Fruit fly (Drosophila melanogaster) whole organism, embryonic: ENCODE data around the gene stumps.

Experiments
- Atf3 ChIP-seq: fragments of 200-800 bp; sonication (Bioruptor generic); optimal IDR thresholded peaks from 3 replicates; lab custom pipeline; 2016; ENCODE audit warnings: missing biosample characterization, missing genetic modification characterization
- B-H1 ChIP-seq: fragments of 200-800 bp; sonication (Bioruptor generic); IDR thresholded peaks from 3 replicates; pipeline ENCODE4 v1.3.6; 2022; ENCODE audit warnings: missing biosample characterization, missing genetic modification characterization
- Bdp1 ChIP-seq: fragments of 200-800 bp; sonication (Bioruptor generic); optimal IDR thresholded peaks from 3 replicates; lab custom pipeline; 2016; ENCODE audit warnings: missing biosample characterization, missing genetic modification characterization
- Bgb ChIP-seq: fragments of 200-800 bp; sonication (Bioruptor generic); IDR thresholded peaks from 2 replicates; pipeline ENCODE4 v1.3.6; 2022; ENCODE audit warnings: missing biosample characterization, missing genetic modification characterization; ENCODE audit not compliant: partially characterized antibody
- CG10147 ChIP-seq: fragments of 200-800 bp; sonication (Bioruptor generic); optimal IDR thresholded peaks from 2 replicates; lab custom pipeline; 2019; ENCODE audit warnings: missing biosample characterization, mild to moderate bottlenecking, missing genetic modification characterization, moderate library complexity
- CG10565 ChIP-seq: fragments of 200-800 bp; sonication (Bioruptor generic); optimal IDR thresholded peaks from 3 replicates; lab custom pipeline; 2016; ENCODE audit warnings: missing biosample characterization, mild to moderate bottlenecking, missing genetic modification characterization
- CG11560 ChIP-seq: fragments of 200-800 bp; sonication (Bioruptor generic); IDR thresholded peaks from 3 replicates; pipeline ENCODE4 v1.3.6; 2022; ENCODE audit warnings: missing biosample characterization, missing genetic modification characterization
- CG1233 ChIP-seq: fragments of 200-800 bp; sonication (Bioruptor generic); optimal IDR thresholded peaks from 4 replicates; lab custom pipeline; 2018; ENCODE audit warnings: missing biosample characterization, mild to moderate bottlenecking, missing genetic modification characterization
- CG13424 ChIP-seq: fragments of 200-800 bp; sonication (Bioruptor generic); optimal IDR thresholded peaks from 2 replicates; lab custom pipeline; 2019; ENCODE audit warnings: missing biosample characterization, mild to moderate bottlenecking, missing genetic modification characterization, moderate library complexity
- CG1647 ChIP-seq: fragments of 200-800 bp; sonication (Bioruptor generic); optimal IDR thresholded peaks from 3 replicates; lab custom pipeline; 2016; ENCODE audit warnings: missing biosample characterization, missing genetic modification characterization
- CG16815 ChIP-seq: fragments of 200-800 bp; sonication (Bioruptor generic); optimal IDR thresholded peaks from 3 replicates; lab custom pipeline; 2017; ENCODE audit warnings: missing biosample characterization, mild to moderate bottlenecking, missing genetic modification characterization
- CG17359 ChIP-seq: fragments of 200-800 bp; sonication (Bioruptor generic); optimal IDR thresholded peaks from 3 replicates; lab custom pipeline; 2018; ENCODE audit warnings: missing biosample characterization, mild to moderate bottlenecking, missing genetic modification characterization, moderate library complexity
- CG1792 ChIP-seq: fragments of 200-800 bp; sonication (Bioruptor generic); optimal IDR thresholded peaks from 2 replicates; lab custom pipeline; 2016; ENCODE audit warnings: missing biosample characterization, missing genetic modification characterization
- CG2202 ChIP-seq: fragments of 200-800 bp; sonication (Bioruptor generic); optimal IDR thresholded peaks from 2 replicates; lab custom pipeline; 2018; ENCODE audit warnings: missing biosample characterization, mild to moderate bottlenecking, missing genetic modification characterization
- CG2889 ChIP-seq: fragments of 200-800 bp; sonication (Bioruptor generic); IDR thresholded peaks from 3 replicates; pipeline ENCODE4 v1.3.6; 2022; ENCODE audit warnings: missing biosample characterization, missing genetic modification characterization
- CG30020 ChIP-seq: fragments of 200-800 bp; optimal IDR thresholded peaks from 2 replicates; lab custom pipeline; 2019; ENCODE audit warnings: missing biosample characterization, mild to moderate bottlenecking, missing genetic modification characterization, moderate library complexity
- CG30431 ChIP-seq: fragments of 200-800 bp; sonication (Bioruptor generic); optimal IDR thresholded peaks from 2 replicates; lab custom pipeline; 2017; ENCODE audit warnings: missing biosample characterization, missing genetic modification characterization
- CG32532 ChIP-seq: fragments of 200-800 bp; sonication (Bioruptor generic); IDR thresholded peaks from 2 replicates; pipeline ENCODE4 v1.3.6; 2022; ENCODE audit warnings: missing biosample characterization, missing genetic modification characterization
- CG32772 ChIP-seq: fragments of 200-800 bp; sonication (Bioruptor generic); IDR thresholded peaks from 2 replicates; pipeline ENCODE4 v1.3.6; 2022; ENCODE audit warnings: missing biosample characterization, missing genetic modification characterization
- CG34422 ChIP-seq: fragments of 200-800 bp; sonication (Bioruptor generic); IDR thresholded peaks from 3 replicates; pipeline ENCODE4 v1.3.6; 2022; ENCODE audit warnings: missing biosample characterization, missing genetic modification characterization
- CG4328 ChIP-seq: fragments of 200-800 bp; sonication (Bioruptor generic); optimal IDR thresholded peaks from 3 replicates; lab custom pipeline; 2017; ENCODE audit warnings: missing biosample characterization, missing genetic modification reagents, missing genetic modification characterization
- CG4404 ChIP-seq: fragments of 200-800 bp; sonication (Bioruptor generic); IDR thresholded peaks from 2 replicates; pipeline ENCODE4 v1.3.6; 2022; ENCODE audit warnings: missing biosample characterization, missing genetic modification characterization
- CG4617 ChIP-seq: fragments of 200-800 bp; sonication (Bioruptor generic); optimal IDR thresholded peaks from 3 replicates; lab custom pipeline; 2016; ENCODE audit warnings: missing biosample characterization, missing genetic modification characterization, borderline replicate concordance
- CG7271 ChIP-seq: fragments of 200-800 bp; sonication (Bioruptor generic); optimal IDR thresholded peaks from 2 replicates; lab custom pipeline; 2018; ENCODE audit warnings: missing biosample characterization, mild to moderate bottlenecking, missing genetic modification characterization, moderate library complexity
- CG7839 ChIP-seq: fragments of 200-800 bp; sonication (Bioruptor generic); optimal IDR thresholded peaks from 3 replicates; lab custom pipeline; 2018; ENCODE audit warnings: missing biosample characterization, mild to moderate bottlenecking, missing genetic modification characterization, moderate library complexity
- CG9437 ChIP-seq: fragments of 200-800 bp; sonication (Bioruptor generic); optimal IDR thresholded peaks from 2 replicates; lab custom pipeline; 2018; ENCODE audit warnings: missing biosample characterization, mild to moderate bottlenecking, missing genetic modification characterization
- Deaf1 ChIP-seq: fragments of 200-800 bp; optimal IDR thresholded peaks from 3 replicates; lab custom pipeline; 2019; ENCODE audit warnings: missing biosample characterization, mild to moderate bottlenecking, missing genetic modification characterization, moderate library complexity
- H15 ChIP-seq: fragments of 200-800 bp; sonication (Bioruptor generic); IDR thresholded peaks from 3 replicates; pipeline ENCODE4 v1.3.6; 2022; ENCODE audit warnings: missing biosample characterization, missing genetic modification characterization
- HLHmδ ChIP-seq: fragments of 200-800 bp; sonication (Bioruptor generic); optimal IDR thresholded peaks from 2 replicates; lab custom pipeline; 2018; ENCODE audit warnings: missing biosample characterization, mild to moderate bottlenecking, missing genetic modification characterization, moderate library complexity
- HmgZ ChIP-seq: fragments of 200-800 bp; sonication (Bioruptor generic); optimal IDR thresholded peaks from 2 replicates; lab custom pipeline; 2018; ENCODE audit warnings: missing biosample characterization, mild to moderate bottlenecking, missing genetic modification characterization
- Med ChIP-seq: fragments of 200-800 bp; sonication (Bioruptor generic); peaks from one replicate; lab custom pipeline; 2016; ENCODE audit warnings: missing biosample characterization, missing genetic modification characterization, mild to moderate bottlenecking, inconsistent platforms, moderate library complexity
- Poxn ChIP-seq: fragments of 200-800 bp; sonication (Bioruptor generic); IDR thresholded peaks from 2 replicates; pipeline ENCODE4 v1.3.6; 2022; ENCODE audit warnings: missing biosample characterization, missing genetic modification characterization
- TFAM ChIP-seq: fragments of 200-800 bp; sonication (Bioruptor generic); optimal IDR thresholded peaks from 2 replicates; lab custom pipeline; 2017; ENCODE audit warnings: missing biosample characterization, missing genetic modification characterization, inconsistent platforms
- ato ChIP-seq: fragments of 200-800 bp; sonication (Bioruptor generic); IDR thresholded peaks from 2 replicates; pipeline ENCODE4 v1.3.6; 2022; ENCODE audit warnings: missing biosample characterization, missing genetic modification characterization; ENCODE audit not compliant: partially characterized antibody
- corto ChIP-seq: fragments of 200-800 bp; sonication (Bioruptor generic); optimal IDR thresholded peaks from 2 replicates; lab custom pipeline; 2016; ENCODE audit warnings: missing biosample characterization, mild to moderate bottlenecking, missing genetic modification characterization, moderate library complexity
- disco-r ChIP-seq: fragments of 200-800 bp; sonication (Bioruptor generic); optimal IDR thresholded peaks from 2 replicates; lab custom pipeline; 2016; ENCODE audit warnings: missing biosample characterization, missing genetic modification characterization
- dysf ChIP-seq: fragments of 200-800 bp; sonication (Bioruptor generic); IDR thresholded peaks from 3 replicates; pipeline ENCODE4 v1.3.6; 2022; ENCODE audit warnings: missing biosample characterization, missing genetic modification characterization
- maf-S ChIP-seq: fragments of 200-800 bp; sonication (Bioruptor generic); optimal IDR thresholded peaks from 2 replicates; lab custom pipeline; 2016; ENCODE audit warnings: missing biosample characterization, missing genetic modification characterization
- nerfin-2 ChIP-seq: fragments of 200-800 bp; sonication (Bioruptor generic); IDR thresholded peaks from 2 replicates; pipeline ENCODE4 v1.3.6; 2022; ENCODE audit warnings: missing biosample characterization, missing genetic modification characterization; ENCODE audit not compliant: partially characterized antibody
- oc ChIP-seq: fragments of 200-800 bp; sonication (Bioruptor generic); optimal IDR thresholded peaks from 2 replicates; lab custom pipeline; 2018; ENCODE audit warnings: missing biosample characterization, mild to moderate bottlenecking, missing genetic modification characterization, moderate library complexity
- pfk ChIP-seq: fragments of 200-800 bp; sonication (Bioruptor generic); optimal IDR thresholded peaks from 2 replicates; lab custom pipeline; 2018; ENCODE audit warnings: missing biosample characterization, mild to moderate bottlenecking, missing genetic modification characterization, moderate library complexity
- phol ChIP-seq: fragments of 200-800 bp; sonication (Bioruptor generic); optimal IDR thresholded peaks from 3 replicates; lab custom pipeline; 2018; ENCODE audit warnings: missing biosample characterization, mild to moderate bottlenecking, missing genetic modification characterization, moderate library complexity
- pita ChIP-seq: fragments of 200-800 bp; sonication (Bioruptor generic); optimal IDR thresholded peaks from 2 replicates; lab custom pipeline; 2017; ENCODE audit warnings: missing biosample characterization, mild to moderate bottlenecking, missing genetic modification characterization
- rib ChIP-seq: fragments of 200-800 bp; sonication (Bioruptor generic); IDR thresholded peaks from 2 replicates; pipeline ENCODE4 v1.3.6; 2022; ENCODE audit warnings: missing biosample characterization, missing genetic modification characterization
- sc ChIP-seq, 3 experiments: fragments of >200 bp in 2 of 3; fragments of 200-800 bp in 1 of 3; sonication (Bioruptor generic) in 1 of 3; optimal IDR thresholded peaks; 2 replicates in 2 of 3; 3 replicates in 1 of 3; lab custom pipeline; 2017; ENCODE audit warnings: mild to moderate bottlenecking in 1 of 3, missing biosample characterization in 1 of 3, missing genetic modification characterization in 1 of 3, missing genetic modification reagents in 1 of 3
- sens ChIP-seq: fragments of 200-800 bp; sonication (Bioruptor generic); peaks from one replicate; lab custom pipeline; 2016; ENCODE audit warnings: missing biosample characterization, missing genetic modification characterization
- sr ChIP-seq: fragments of 200-800 bp; sonication (Bioruptor generic); IDR thresholded peaks from 3 replicates; pipeline ENCODE4 v1.3.6; 2022; ENCODE audit warnings: missing biosample characterization, missing genetic modification characterization
- trem ChIP-seq: fragments of 200-800 bp; optimal IDR thresholded peaks from 3 replicates; lab custom pipeline; 2019; ENCODE audit warnings: missing biosample characterization, mild to moderate bottlenecking, missing genetic modification characterization, moderate library complexity

Gene stumps

DNA sequence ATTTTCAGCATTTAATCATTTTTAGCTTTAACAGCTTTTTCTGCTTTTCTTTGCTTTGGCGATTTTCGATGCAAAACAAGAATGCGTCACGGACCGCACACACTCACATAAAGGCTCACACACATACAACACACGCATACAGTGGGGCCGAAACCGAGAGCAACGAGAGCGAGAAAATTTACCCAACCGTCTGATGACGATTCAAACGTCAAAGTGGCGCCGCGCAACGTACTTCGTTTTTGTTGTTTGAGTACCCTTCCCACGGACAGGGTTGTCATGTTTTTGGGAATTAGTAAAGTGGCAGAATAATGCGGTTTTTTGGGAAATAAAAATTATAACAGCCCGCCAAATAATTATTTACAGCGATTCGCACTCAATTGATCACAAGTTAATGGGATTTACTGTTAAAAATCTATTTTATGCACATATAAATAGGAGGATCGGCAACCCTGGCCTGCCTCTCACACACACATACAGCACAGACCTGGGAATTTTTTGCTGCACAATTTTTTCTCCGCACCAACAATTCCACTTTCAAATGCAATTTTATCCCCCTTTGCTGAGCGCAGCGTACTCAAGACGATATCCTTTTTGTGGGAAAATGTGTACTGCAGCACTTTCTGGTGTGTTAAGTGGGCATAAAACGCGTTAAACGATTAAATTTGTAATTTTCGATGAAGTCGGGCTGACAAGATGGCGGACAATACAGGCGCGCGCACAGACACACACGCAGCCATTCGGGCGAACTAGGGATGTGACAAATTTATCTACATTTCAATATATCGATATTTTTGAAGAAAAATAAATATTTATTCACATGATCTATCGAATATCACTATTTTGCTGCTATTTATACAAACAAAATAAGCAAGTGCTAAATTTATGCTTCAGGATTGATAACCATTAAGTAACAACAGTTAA, 78.2 kb downstream of the stumps start (continued):
- peak; percentile 88 for TF ChIP-seq trem (tag; lab: Kevin White, UChicago)
- TF ChIP-seq CG4617, result peak; percentile 86
- TF ChIP-seq sc (optimal IDR thresholded peaks at IDR 0.05; lab: Kevin White, UChicago), result no peak
- peak; percentile 85 for TF ChIP-seq sc (GFP tag; optimal IDR thresholded peaks at IDR 0.05; lab: Kevin White, UChicago)
- peak; percentile 84 for TF ChIP-seq CG34422 (GFP tag; lab: Robert Waterston, UW)
- TF ChIP-seq HmgZ (tag; lab: Kevin White, UChicago), result peak; percentile 94
- peak; percentile 51 for TF ChIP-seq pfk (GFP tag; lab: Kevin White, UChicago)
- TF ChIP-seq CG4404, result peak; percentile 84
- peak; percentile 75 for TF ChIP-seq CG7271 (tag; lab: Kevin White, UChicago)
- TF ChIP-seq B-H1 (GFP tag; lab: Robert Waterston, UW), result peak; percentile 82
- peak; percentile 95 for TF ChIP-seq CG7839 (tag; lab: Kevin White, UChicago)
- TF ChIP-seq Atf3, result peak; percentile 87
- TF ChIP-seq CG13424 (tag; lab: Kevin White, UChicago), result peak; percentile 96
- TF ChIP-seq CG30020, result peak; percentile 69
- peak; percentile 55 for TF ChIP-seq CG10565 (GFP tag; lab: Kevin White, UChicago)
- TF ChIP-seq CG1792 (GFP tag; lab: Kevin White, UChicago), result peak; percentile 89
- TF ChIP-seq Poxn (GFP tag; lab: Robert Waterston, UW), result peak; percentile 70
- TF ChIP-seq rib (GFP tag; lab: Robert Waterston, UW), result peak; percentile 86
- peak; percentile 37 for TF ChIP-seq TFAM (GFP tag; lab: Kevin White, UChicago)
- TF ChIP-seq CG32532 (GFP tag; lab: Robert Waterston, UW), result peak; percentile 95
- peak; percentile 99 for TF ChIP-seq phol (tag; lab: Kevin White, UChicago)
- TF ChIP-seq CG16815 (GFP tag; lab: Kevin White, UChicago), result peak; percentile 89
- peak; percentile 94 for TF ChIP-seq CG17359 (tag; lab: Kevin White, UChicago)
- no peak for TF ChIP-seq ato (GFP tag; lab: Robert Waterston, UW)
- TF ChIP-seq Bgb (GFP tag; lab: Robert Waterston, UW), result peak; percentile 61
- peak; percentile 74 for TF ChIP-seq disco-r (GFP tag; lab: Kevin White, UChicago)
- TF ChIP-seq oc (tag; lab: Kevin White, UChicago), result peak; percentile 93
- peak; percentile 97 for TF ChIP-seq CG11560
- TF ChIP-seq sr (GFP tag; lab: Robert Waterston, UW), result peak; percentile 70; the same call in 2 of the 3 replicates
- peak; percentile 99 for TF ChIP-seq sens (GFP tag; lab: Kevin White, UChicago)
- TF ChIP-seq nerfin-2, result no peak
- peak; percentile 88 for TF ChIP-seq CG1647
- peak; percentile 87 for TF ChIP-seq CG2202
- TF ChIP-seq CG4328 (GFP tag; lab: Kevin White, UChicago), result peak; percentile 93
- no peak for TF ChIP-seq pita
- peak; percentile 86 for TF ChIP-seq Bdp1
- peak; percentile 89 for TF ChIP-seq H15 (GFP tag; lab: Robert Waterston, UW)
- no peak for TF ChIP-seq CG9437 (GFP tag; lab: Kevin White, UChicago)
- TF ChIP-seq Deaf1 (tag; lab: Kevin White, UChicago), result peak; percentile 75
- peak; percentile 99 for TF ChIP-seq Med (GFP tag; lab: Kevin White, UChicago)
- peak; percentile 49 for TF ChIP-seq HLHmδ (GFP tag; lab: Kevin White, UChicago)
- TF ChIP-seq corto (GFP tag; lab: Kevin White, UChicago), result peak; percentile 86
- TF ChIP-seq maf-S (GFP tag; lab: Kevin White, UChicago), result peak; percentile 86
- peak; percentile 90 for TF ChIP-seq CG30431
- peak; percentile 84 for TF ChIP-seq CG2889 (GFP tag; lab: Robert Waterston, UW)
- TF ChIP-seq CG1233 (GFP tag; lab: Kevin White, UChicago), result peak; percentile 92
- peak; percentile 86 for TF ChIP-seq CG32772 (GFP tag; lab: Robert Waterston, UW)
- TF ChIP-seq CG10147 (GFP tag; lab: Kevin White, UChicago), result peak; percentile 84
- peak; percentile 95 for TF ChIP-seq dysf
